Fruit fly (Drosophila melanogaster) whole organism, wandering third instar larva: ENCODE data around the gene Tektin-C.
A peak's percentile ranks its signal among the peaks of the same experiment; 100 is the strongest.

ENCODE experiments used
- Abd-B ChIP-seq: fragments of >200 bp; optimal IDR thresholded peaks from 2 replicates; lab custom pipeline; 2017; ENCODE audit warnings: missing biosample characterization, missing genetic modification characterization
- CG32264 ChIP-seq: fragments of 200-800 bp; sonication (Bioruptor generic); optimal IDR thresholded peaks from 2 replicates; lab custom pipeline; 2016; ENCODE audit warnings: missing biosample characterization, missing genetic modification characterization
- CG9705 ChIP-seq: fragments of 200-800 bp; sonication (Bioruptor generic); optimal IDR thresholded peaks from 2 replicates; lab custom pipeline; 2018; ENCODE audit warnings: missing biosample characterization, mild to moderate bottlenecking, missing genetic modification characterization
- CrebA ChIP-seq: fragments of 200-800 bp; sonication (Bioruptor generic); optimal IDR thresholded peaks from 2 replicates; lab custom pipeline; 2016; ENCODE audit warnings: missing biosample characterization, mild to moderate bottlenecking, missing genetic modification characterization, borderline replicate concordance
- Dfd ChIP-seq: fragments of >200 bp; optimal IDR thresholded peaks from 2 replicates; lab custom pipeline; 2017; ENCODE audit warnings: missing biosample characterization, missing genetic modification characterization
- Dif ChIP-seq: fragments of 200-275, 200-300 bp; sonication (Bioruptor generic); optimal IDR thresholded peaks from 2 replicates; lab custom pipeline; 2018; ENCODE audit warnings: missing biosample characterization, missing genetic modification characterization; ENCODE audit not compliant: partially characterized antibody
- GATAd ChIP-seq: sonication (Bioruptor generic); optimal IDR thresholded peaks from 2 replicates; lab custom pipeline; 2016; ENCODE audit warnings: missing biosample characterization, missing genetic modification characterization
- HLH106 ChIP-seq: fragments of 200-800 bp; optimal IDR thresholded peaks from 3 replicates; lab custom pipeline; 2019; ENCODE audit warnings: missing biosample characterization, mild to moderate bottlenecking, missing genetic modification characterization, moderate library complexity
- Hnf4 ChIP-seq: fragments of 200-800 bp; sonication (Bioruptor generic); optimal IDR thresholded peaks from 2 replicates; lab custom pipeline; 2016; ENCODE audit warnings: missing biosample characterization, mild to moderate bottlenecking, missing genetic modification characterization
- Hr78 ChIP-seq: fragments of >200 bp; optimal IDR thresholded peaks from 2 replicates; lab custom pipeline; 2017; ENCODE audit warnings: missing biosample characterization, missing genetic modification characterization
- Hr83 ChIP-seq: fragments of 200-300 bp; sonication (Bioruptor generic); optimal IDR thresholded peaks from 2 replicates; lab custom pipeline; 2016; ENCODE audit warnings: missing biosample characterization, mild to moderate bottlenecking, missing genetic modification characterization, moderate library complexity; ENCODE audit not compliant: poor library complexity, severe bottlenecking
- Jra ChIP-seq: sonication (Bioruptor generic); optimal IDR thresholded peaks from 2 replicates; lab custom pipeline; 2016; ENCODE audit warnings: missing biosample characterization, missing genetic modification characterization
- Mio ChIP-seq: sonication (Bioruptor generic); optimal IDR thresholded peaks from 2 replicates; lab custom pipeline; 2016; ENCODE audit warnings: missing biosample characterization, missing genetic modification characterization
- Myc ChIP-seq: fragments of >200 bp; optimal IDR thresholded peaks from 2 replicates; lab custom pipeline; 2017
- N ChIP-seq: fragments of >200 bp; optimal IDR thresholded peaks from 2 replicates; lab custom pipeline; 2018; ENCODE audit warnings: missing biosample characterization, missing external identifiers, missing genetic modification characterization
- OdsH ChIP-seq: fragments of 200-800 bp; sonication (Bioruptor generic); optimal IDR thresholded peaks from 2 replicates; lab custom pipeline; 2016; ENCODE audit warnings: missing biosample characterization, mild to moderate bottlenecking, missing genetic modification characterization
- Rel ChIP-seq, 2 experiments: fragments of 200-800 bp; sonication (Bioruptor generic) in 1 of 2; optimal IDR thresholded peaks; 2 replicates in 1 of 2; 3 replicates in 1 of 2; lab custom pipeline; 2016 to 2019; ENCODE audit warnings: mild to moderate bottlenecking in 2 of 2, missing biosample characterization in 2 of 2, missing genetic modification characterization in 2 of 2, moderate library complexity in 1 of 2
- Sp1 ChIP-seq: fragments of 200-800 bp; sonication (Bioruptor generic); optimal IDR thresholded peaks from 3 replicates; lab custom pipeline; 2019; ENCODE audit warnings: missing biosample characterization, mild to moderate bottlenecking, missing genetic modification characterization, moderate library complexity
- br ChIP-seq: fragments of 200-800 bp; sonication (Bioruptor generic); optimal IDR thresholded peaks from 2 replicates; lab custom pipeline; 2016; ENCODE audit warnings: missing biosample characterization, missing genetic modification characterization
- brk ChIP-seq: fragments of 200-800 bp; sonication (Bioruptor generic); optimal IDR thresholded peaks from 2 replicates; lab custom pipeline; 2016; ENCODE audit warnings: missing biosample characterization, mild to moderate bottlenecking, missing genetic modification characterization
- dl ChIP-seq, 2 experiments: fragments of 175-275, 200-275 bp in 1 of 2; fragments of 200-275 bp in 1 of 2; sonication (Bioruptor generic); optimal IDR thresholded peaks; lab custom pipeline; 2018; ENCODE audit warnings: mild to moderate bottlenecking in 2 of 2, missing biosample characterization in 2 of 2, missing genetic modification characterization in 2 of 2, moderate library complexity in 2 of 2; ENCODE audit not compliant: partially characterized antibody in 2 of 2, insufficient read depth in 1 of 2
- dmrt93B ChIP-seq: fragments of 200-800 bp; sonication (Bioruptor generic); optimal IDR thresholded peaks from 2 replicates; lab custom pipeline; 2018; ENCODE audit warnings: missing biosample characterization, mild to moderate bottlenecking, missing genetic modification characterization
- dsf ChIP-seq: sonication (Bioruptor generic); optimal IDR thresholded peaks from 2 replicates; lab custom pipeline; 2016; ENCODE audit warnings: missing biosample characterization, missing genetic modification characterization, borderline replicate concordance
- ey ChIP-seq: fragments of 200-800 bp; sonication (Bioruptor generic); optimal IDR thresholded peaks from 2 replicates; lab custom pipeline; 2016; ENCODE audit warnings: missing biosample characterization, missing genetic modification characterization
- foxo ChIP-seq, 2 experiments: fragments of 200-800 bp; sonication (Bioruptor generic); optimal IDR thresholded peaks; 2 replicates in 1 of 2; 3 replicates in 1 of 2; lab custom pipeline; 2016 to 2017; ENCODE audit warnings: missing biosample characterization in 2 of 2, missing genetic modification characterization in 2 of 2
- fru ChIP-seq: fragments of 200-800 bp; sonication (Bioruptor generic); optimal IDR thresholded peaks from 3 replicates; lab custom pipeline; 2016; ENCODE audit warnings: missing biosample characterization, mild to moderate bottlenecking, missing genetic modification characterization
- h ChIP-seq: fragments of 200-800 bp; sonication (Bioruptor generic); optimal IDR thresholded peaks from 3 replicates; lab custom pipeline; 2016; ENCODE audit warnings: missing biosample characterization, mild to moderate bottlenecking, missing genetic modification characterization
- jim ChIP-seq: fragments of 175-275, 200-325 bp; sonication (Bioruptor generic); optimal IDR thresholded peaks from 2 replicates; lab custom pipeline; 2016; ENCODE audit warnings: missing biosample characterization, mild to moderate bottlenecking, missing genetic modification characterization
- psq ChIP-seq: fragments of 200-800 bp; sonication (Bioruptor generic); optimal IDR thresholded peaks from 3 replicates; lab custom pipeline; 2017; ENCODE audit warnings: missing biosample characterization, mild to moderate bottlenecking, missing genetic modification characterization, moderate library complexity
- rgr ChIP-seq: fragments of 200-800 bp; sonication (Bioruptor generic); optimal IDR thresholded peaks from 3 replicates; lab custom pipeline; 2016; ENCODE audit warnings: missing biosample characterization, mild to moderate bottlenecking, missing genetic modification characterization
- sage ChIP-seq: fragments of 200-800 bp; sonication (Bioruptor generic); optimal IDR thresholded peaks from 2 replicates; lab custom pipeline; 2016; ENCODE audit warnings: missing biosample characterization, mild to moderate bottlenecking, missing genetic modification characterization
- sv ChIP-seq: fragments of 200-800 bp; sonication (Bioruptor generic); optimal IDR thresholded peaks from 3 replicates; lab custom pipeline; 2016; ENCODE audit warnings: missing biosample characterization, missing genetic modification characterization
- tai ChIP-seq: sonication (Bioruptor generic); optimal IDR thresholded peaks from 2 replicates; lab custom pipeline; 2016; ENCODE audit warnings: missing biosample characterization, missing genetic modification characterization
- usp ChIP-seq: fragments of >200 bp; optimal IDR thresholded peaks from 2 replicates; lab custom pipeline; 2017; ENCODE audit warnings: missing biosample characterization, missing genetic modification characterization

The Tektin-C gene

DNA sequence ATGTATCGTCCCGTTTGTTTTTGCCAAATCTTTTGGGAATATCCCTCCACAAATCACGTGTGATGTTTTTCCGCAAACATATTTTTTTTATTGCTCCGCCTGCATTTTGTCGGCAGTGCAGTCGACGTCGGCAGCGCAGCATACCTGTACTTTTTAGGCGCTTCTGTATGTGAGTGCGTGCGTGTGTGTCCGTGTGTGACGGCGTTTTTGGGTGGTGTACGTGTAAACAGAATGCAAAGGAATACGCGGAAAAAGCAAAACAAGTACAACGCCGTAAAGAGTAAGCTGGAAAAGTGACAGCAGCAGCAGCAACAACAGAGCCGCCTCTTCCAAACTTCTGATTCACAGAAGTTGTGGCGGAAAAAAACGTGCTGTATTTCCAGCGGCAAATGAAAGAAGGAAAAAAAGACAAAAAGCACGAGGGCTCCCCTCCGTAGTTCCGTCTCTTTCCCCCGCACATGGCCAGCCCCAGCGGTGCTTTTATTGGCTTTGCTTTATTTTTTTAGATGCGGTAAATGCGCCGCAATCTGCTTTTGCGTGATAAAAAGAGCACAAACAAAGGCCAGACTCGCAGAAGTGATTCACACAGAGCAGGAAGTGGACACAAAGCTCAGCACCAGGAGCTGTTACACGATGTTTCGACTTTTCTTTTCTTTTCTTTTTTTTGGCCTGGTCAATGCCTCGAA lies 26.1 kb downstream of the Tektin-C start:
- peak; percentile 15 for TF ChIP-seq CG9705
- TF ChIP-seq Sp1: peak; percentile 60
- TF ChIP-seq Rel (GFP tag; optimal IDR thresholded peaks at IDR 0.05; lab: Kevin White, UChicago): no peak
- TF ChIP-seq Rel (tag; optimal IDR thresholded peaks at IDR 0.05; lab: Kevin White, UChicago): peak; percentile 95
- TF ChIP-seq HLH106: peak; percentile 9
- TF ChIP-seq psq (GFP tag; lab: Kevin White, UChicago): peak; percentile 95
- peak; percentile 41 for TF ChIP-seq jim (GFP tag; lab: Kevin White, UChicago)
- TF ChIP-seq brk (GFP tag; lab: Kevin White, UChicago): no peak
- TF ChIP-seq Dif: peak; percentile 8
- TF ChIP-seq foxo (GFP tag; optimal IDR thresholded peaks at IDR 0.05; lab: Kevin White, UChicago): no peak
- TF ChIP-seq Dfd: no peak
- TF ChIP-seq fru (GFP tag; lab: Kevin White, UChicago): no peak

dm6 chr3L:5768532-5769497 lies 27.5 kb downstream of the Tektin-C start, which contains the start of the genes Ppat-Dpck and scny:
Gene Ppat-Dpck (minus strand): TSS chr3L:5768794.
Gene scny (plus strand): TSS chr3L:5769002.
- TF ChIP-seq Abd-B (GFP tag; lab: Kevin White, UChicago): no peak
- TF ChIP-seq Sp1: peak; percentile 33
- no peak for TF ChIP-seq sage (GFP tag; lab: Kevin White, UChicago)
- TF ChIP-seq Rel (GFP tag; optimal IDR thresholded peaks at IDR 0.05; lab: Kevin White, UChicago): no peak
- TF ChIP-seq Rel (tag; optimal IDR thresholded peaks at IDR 0.05; lab: Kevin White, UChicago): peak; percentile 21
- no peak for TF ChIP-seq sv
- peak; percentile 99 for TF ChIP-seq psq (GFP tag; lab: Kevin White, UChicago)
- no peak for TF ChIP-seq dsf
- no peak for TF ChIP-seq Mio (GFP tag; lab: Kevin White, UChicago)
- no peak for TF ChIP-seq dmrt93B (GFP tag; lab: Kevin White, UChicago)
- no peak for TF ChIP-seq tai (GFP tag; lab: Kevin White, UChicago)
- TF ChIP-seq CG9705: no peak
- TF ChIP-seq CrebA (GFP tag; lab: Kevin White, UChicago): no peak
- TF ChIP-seq fru (GFP tag; lab: Kevin White, UChicago): no peak
- TF ChIP-seq br (GFP tag; lab: Kevin White, UChicago): no peak
- TF ChIP-seq Hr78 (GFP tag; lab: Kevin White, UChicago): no peak
- peak; percentile 1 for TF ChIP-seq OdsH (GFP tag; lab: Kevin White, UChicago)
- TF ChIP-seq Myc (lab: Kevin White, UChicago): no peak
- TF ChIP-seq Jra: peak; percentile 76
- TF ChIP-seq dl (GFP tag; optimal IDR thresholded peaks at IDR 0.05; lab: Kevin White, UChicago; ENCODE audit: insufficient read depth in 1 of 2, partially characterized antibody in 2 of 2): no peak
- peak; percentile 18 for TF ChIP-seq Hr83
- TF ChIP-seq rgr (GFP tag; lab: Kevin White, UChicago): peak; percentile 35
- peak; percentile 49 for TF ChIP-seq N (GFP tag; lab: Kevin White, UChicago)
- TF ChIP-seq CG32264 (GFP tag; lab: Kevin White, UChicago): no peak
- no peak for TF ChIP-seq brk (GFP tag; lab: Kevin White, UChicago)
- peak in 1 of 2 experiments; percentile 43 for TF ChIP-seq foxo (GFP tag; optimal IDR thresholded peaks at IDR 0.05; lab: Kevin White, UChicago)
- no peak for TF ChIP-seq GATAd
- TF ChIP-seq HLH106: peak; percentile 13
- peak; percentile 57 for TF ChIP-seq h
- TF ChIP-seq ey (GFP tag; lab: Kevin White, UChicago): no peak
- TF ChIP-seq jim (GFP tag; lab: Kevin White, UChicago): no peak
- no peak for TF ChIP-seq usp (GFP tag; lab: Kevin White, UChicago)
- no peak for TF ChIP-seq Hnf4
- TF ChIP-seq, all 38 proteins: peak for 11

DNA sequence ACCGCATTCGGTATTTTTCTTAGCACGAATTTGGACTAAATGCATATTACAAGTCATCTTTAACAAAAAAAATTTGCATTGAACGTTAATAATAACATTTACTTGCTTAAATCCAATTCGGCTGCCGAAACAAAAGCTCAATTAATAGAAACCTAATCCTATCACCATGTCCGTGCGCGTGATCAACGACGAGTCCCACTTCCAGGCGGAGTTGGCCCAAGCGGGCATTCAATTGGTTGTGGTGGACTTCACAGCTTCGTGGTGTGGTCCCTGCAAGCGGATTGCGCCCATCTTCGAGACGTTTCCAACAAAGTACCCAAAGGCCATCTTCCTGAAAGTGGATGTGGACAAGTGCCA lies 30.5 kb downstream of the Tektin-C start, which contains the start of gene Txl:
TSS of gene Txl (plus strand) at position 3 of the 357 bp plus-strand sequence.
- TF ChIP-seq Mio (GFP tag; lab: Kevin White, UChicago): no peak
- no peak for TF ChIP-seq dl (GFP tag; optimal IDR thresholded peaks at IDR 0.05; lab: Kevin White, UChicago; ENCODE audit: insufficient read depth in 1 of 2, partially characterized antibody in 2 of 2)
- no peak for TF ChIP-seq br (GFP tag; lab: Kevin White, UChicago)
- TF ChIP-seq Sp1: no peak
- no peak for TF ChIP-seq sage (GFP tag; lab: Kevin White, UChicago)
- TF ChIP-seq tai (GFP tag; lab: Kevin White, UChicago): no peak
- TF ChIP-seq HLH106: no peak
- TF ChIP-seq, all 38 proteins: peak for 0
